Worm (Caenorhabditis elegans): Measurements from ENCODE around the gene mfsd-10.
A peak's percentile ranks its signal among the peaks of the same experiment; 100 is the strongest.

mfsd-10 gene

ce11 chrX:17379675-17380074, 11.2 kb upstream of the mfsd-10 start, which contains the start of gene F10D7.10:
Gene F10D7.10 (minus strand): TSS chrX:17379775.
- TF ChIP-seq M03D4.4 (tag; optimal IDR thresholded peaks at IDR 0.05) (no peak), bed-3 (GFP tag; optimal IDR thresholded peaks at IDR 0.05) (no peak), mls-2 (tag; optimal IDR thresholded peaks at IDR 0.05) (no peak), drap-1 (GFP tag; optimal IDR thresholded peaks at IDR 0.05) (no peak), mab-5 (tag; optimal IDR thresholded peaks at IDR 0.05) (no peak), pha-4 (tag; optimal IDR thresholded peaks at IDR 0.05) (no peak), ceh-39 (tag; optimal IDR thresholded peaks at IDR 0.05) (no peak), nhr-12 (tag; optimal IDR thresholded peaks at IDR 0.05) (no peak), ceh-83 (GFP tag; optimal IDR thresholded peaks at IDR 0.05) (no peak), unc-39 (tag; optimal IDR thresholded peaks at IDR 0.05) (no peak), nhr-76 (tag; optimal IDR thresholded peaks at IDR 0.05) (no peak), hlh-1 (tag; optimal IDR thresholded peaks at IDR 0.05) (no peak)

ce11 chrX:17378996-17379395, 10.6 kb upstream of the mfsd-10 start:
- TF ChIP-seq tbx-8 (GFP tag; optimal IDR thresholded peaks at IDR 0.05), result no peak
- TF ChIP-seq nhr-2 (tag; optimal IDR thresholded peaks at IDR 0.05), result no peak
- no peak for TF ChIP-seq nhr-76 (tag; optimal IDR thresholded peaks at IDR 0.05)
- no peak for TF ChIP-seq lin-13 (tag; optimal IDR thresholded peaks at IDR 0.05)
- TF ChIP-seq sptf-1 (tag; optimal IDR thresholded peaks at IDR 0.05), result no peak
- TF ChIP-seq ham-2 (GFP tag; optimal IDR thresholded peaks at IDR 0.05), result no peak
- no peak for TF ChIP-seq unc-120 (tag; optimal IDR thresholded peaks at IDR 0.05; ENCODE audit: poor library complexity, severe bottlenecking)
- no peak for TF ChIP-seq mab-5 (tag; optimal IDR thresholded peaks at IDR 0.05)
- no peak for TF ChIP-seq unc-39 (tag; optimal IDR thresholded peaks at IDR 0.05)
- TF ChIP-seq unc-62 (GFP tag; optimal IDR thresholded peaks at IDR 0.05), result no peak
- no peak for TF ChIP-seq elt-1 (tag; optimal IDR thresholded peaks at IDR 0.05; ENCODE audit: borderline replicate concordance, insufficient read depth)
- TF ChIP-seq lsy-2 (tag; optimal IDR thresholded peaks at IDR 0.05), result no peak

ce11 chrX:17375877-17376276, 7.4 kb upstream of the mfsd-10 start:
- TF ChIP-seq ham-2 (GFP tag; optimal IDR thresholded peaks at IDR 0.05) (no peak), nhr-2 (tag; optimal IDR thresholded peaks at IDR 0.05) (no peak)

ce11 chrX:17374534-17374933, 6.1 kb upstream of the mfsd-10 start, which contains the start of gene F10D7.3:
Gene F10D7.3 (minus strand): TSS chrX:17374634.
- TF ChIP-seq nhr-28 (tag; optimal IDR thresholded peaks at IDR 0.05), result no peak
- no peak for TF ChIP-seq M03D4.4 (tag; optimal IDR thresholded peaks at IDR 0.05)
- no peak for TF ChIP-seq unc-39 (tag; optimal IDR thresholded peaks at IDR 0.05)
- TF ChIP-seq lin-32 (GFP tag; optimal IDR thresholded peaks at IDR 0.05), result no peak
- no peak for TF ChIP-seq ceh-39 (tag; optimal IDR thresholded peaks at IDR 0.05)
- no peak for TF ChIP-seq snpc-4 (tag; optimal IDR thresholded peaks at IDR 0.05)
- no peak for TF ChIP-seq mep-1 (tag; optimal IDR thresholded peaks at IDR 0.05)

ce11 chrX:17373955-17374354, 5.5 kb upstream of the mfsd-10 start:
- peak; percentile 64 for TF ChIP-seq unc-62 (GFP tag; optimal IDR thresholded peaks at IDR 0.05)
- TF ChIP-seq nhr-12 (tag; optimal IDR thresholded peaks at IDR 0.05), result no peak

- TF ChIP-seq drap-1 (GFP tag; optimal IDR thresholded peaks at IDR 0.05) (no peak), nhr-2 (tag; optimal IDR thresholded peaks at IDR 0.05) (no peak), M03D4.4 (tag; optimal IDR thresholded peaks at IDR 0.05) (no peak), pha-4 (tag; optimal IDR thresholded peaks at IDR 0.05) (no peak), ham-2 (GFP tag; optimal IDR thresholded peaks at IDR 0.05) (peak; percentile 45), elt-1 (tag; optimal IDR thresholded peaks at IDR 0.05; ENCODE audit: borderline replicate concordance, insufficient read depth) (no peak), ceh-39 (tag; optimal IDR thresholded peaks at IDR 0.05) (no peak), unc-120 (tag; optimal IDR thresholded peaks at IDR 0.05; ENCODE audit: poor library complexity, severe bottlenecking) (no peak)
Observed at ce11 chrX:17369514-17369913, 1.1 kb upstream of the mfsd-10 start.

ce11 chrX:17363491-17363890, 5.0 kb downstream of the mfsd-10 start:
- no peak for TF ChIP-seq tbx-8 (GFP tag; optimal IDR thresholded peaks at IDR 0.05)
- no peak for TF ChIP-seq snpc-4 (tag; optimal IDR thresholded peaks at IDR 0.05)
- no peak for TF ChIP-seq hlh-1 (tag; optimal IDR thresholded peaks at IDR 0.05)
- TF ChIP-seq nhr-2 (tag; optimal IDR thresholded peaks at IDR 0.05), result no peak

ce11 chrX:17362529-17362928, 5.9 kb downstream of the mfsd-10 start, which contains the start of gene F10D7.11:
Gene F10D7.11 (plus strand): TSS chrX:17362829.
- no peak for TF ChIP-seq ces-1 (GFP tag; optimal IDR thresholded peaks at IDR 0.05)
- TF ChIP-seq sptf-1 (tag; optimal IDR thresholded peaks at IDR 0.05), result no peak
- no peak for TF ChIP-seq unc-120 (tag; optimal IDR thresholded peaks at IDR 0.05; ENCODE audit: poor library complexity, severe bottlenecking)
- TF ChIP-seq unc-62 (GFP tag; optimal IDR thresholded peaks at IDR 0.05), result no peak

Data from whole organism, mixed stage, embryonic.